Fruit fly (Drosophila melanogaster) whole organism, prepupa: ENCODE results near the gene GluRIIA.

Experiments used
- CG10669 ChIP-seq: fragments of 200-800 bp; sonication (Bioruptor generic); optimal IDR thresholded peaks from 3 replicates; lab custom pipeline; 2018; ENCODE audit warnings: missing biosample characterization, mild to moderate bottlenecking, missing genetic modification characterization, moderate library complexity
- CG11294 ChIP-seq: fragments of 200-800 bp; sonication (Bioruptor generic); IDR thresholded peaks from 2 replicates; pipeline ENCODE4 v1.3.6; 2022; ENCODE audit warnings: missing biosample characterization, missing genetic modification characterization
- CG4318 ChIP-seq: fragments of 200-800 bp; sonication (Bioruptor generic); optimal IDR thresholded peaks from 3 replicates; lab custom pipeline; 2017; ENCODE audit warnings: missing biosample characterization, mild to moderate bottlenecking, missing genetic modification characterization
- CG6163 ChIP-seq: fragments of 200-800 bp; sonication (Bioruptor generic); IDR thresholded peaks from 3 replicates; pipeline ENCODE4 v1.3.6; 2022; ENCODE audit warnings: missing biosample characterization, missing genetic modification characterization
- CG8119 ChIP-seq: fragments of 200-800 bp; sonication (Bioruptor generic); IDR thresholded peaks from 3 replicates; pipeline ENCODE4 v1.3.6; 2022; ENCODE audit warnings: missing biosample characterization, missing genetic modification characterization
- Gug ChIP-seq: fragments of 200-800 bp; sonication (Bioruptor generic); IDR thresholded peaks from 2 replicates; pipeline ENCODE4 v1.3.6; 2022; ENCODE audit warnings: missing biosample characterization, missing genetic modification characterization
- OdsH ChIP-seq: fragments of 200-800 bp; sonication (Bioruptor generic); optimal IDR thresholded peaks from 3 replicates; lab custom pipeline; 2016; ENCODE audit warnings: missing biosample characterization, missing genetic modification characterization
- Sox14 ChIP-seq: fragments of 200-800 bp; sonication (Bioruptor generic); optimal IDR thresholded peaks from 3 replicates; lab custom pipeline; 2016; ENCODE audit warnings: missing biosample characterization, missing genetic modification characterization
- topi ChIP-seq: fragments of 200-800 bp; sonication (Bioruptor generic); optimal IDR thresholded peaks from 3 replicates; lab custom pipeline; 2016; ENCODE audit warnings: missing biosample characterization, missing genetic modification characterization

DNA sequence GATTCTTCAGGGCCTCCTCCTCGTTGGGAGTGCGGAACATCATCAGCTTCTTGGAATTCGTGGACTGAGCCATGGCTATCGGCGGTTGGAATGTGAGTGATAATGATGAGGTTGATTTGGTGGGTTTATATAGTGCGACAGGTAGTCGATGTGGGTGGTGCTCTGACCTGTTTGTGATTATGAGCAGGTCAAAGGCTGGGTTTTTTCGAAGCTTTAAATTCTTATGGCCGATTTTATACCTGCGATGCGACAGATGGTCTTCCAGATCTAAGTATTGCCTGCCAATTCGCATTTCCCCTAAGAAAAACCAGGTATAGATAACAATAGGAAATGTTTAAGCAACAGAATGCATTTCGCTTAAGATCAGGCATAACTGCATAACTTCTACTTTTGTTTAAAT is 4.1 kb upstream of the GluRIIA start, which contains the start of gene CG14014:
- TF ChIP-seq OdsH, result no peak
- TF ChIP-seq topi (GFP tag; lab: Kevin White, UChicago), result no peak
- no peak for TF ChIP-seq Sox14 (GFP tag; lab: Kevin White, UChicago)
- TF ChIP-seq CG8119 (GFP tag; lab: Robert Waterston, UW), result no peak
- no peak for TF ChIP-seq CG11294
- TF ChIP-seq CG10669 (GFP tag; lab: Kevin White, UChicago), result no peak
- no peak for TF ChIP-seq CG6163 (GFP tag; lab: Robert Waterston, UW)
- no peak for TF ChIP-seq CG4318 (GFP tag; lab: Kevin White, UChicago)
- TF ChIP-seq Gug (GFP tag; lab: Robert Waterston, UW), result no peak
